Worm (Caenorhabditis elegans) whole organism, late embryonic: ENCODE results near the gene F57G12.2.

Experiments
- C38D4.7 ChIP-seq: fragments of 200-800 bp; sonication (Bioruptor generic); optimal IDR thresholded peaks from 2 replicates; lab custom pipeline; 2018; ENCODE audit warnings: mild to moderate bottlenecking, missing genetic modification characterization, moderate library complexity, missing compliant biosample characterization
- ama-1 ChIP-seq: fragments of 150-350 bp; optimal IDR thresholded peaks from 2 replicates; lab custom pipeline; 2014
- ceh-34 ChIP-seq: sonication (generic microtip); optimal IDR thresholded peaks from 2 replicates; lab custom pipeline; 2016; ENCODE audit warnings: mild to moderate bottlenecking, missing genetic modification characterization, missing compliant biosample characterization
- ceh-6 ChIP-seq: fragments of 200-800 bp; sonication (Bioruptor generic); optimal IDR thresholded peaks from 2 replicates; lab custom pipeline; 2018; ENCODE audit warnings: mild to moderate bottlenecking, missing genetic modification characterization, missing compliant biosample characterization
- ceh-9 ChIP-seq: sonication (generic microtip); optimal IDR thresholded peaks from 2 replicates; lab custom pipeline; 2016; ENCODE audit warnings: mild to moderate bottlenecking, missing genetic modification characterization, inconsistent platforms, missing compliant biosample characterization
- eyg-1 ChIP-seq: sonication (generic microtip); optimal IDR thresholded peaks from 2 replicates; lab custom pipeline; 2016; ENCODE audit warnings: missing genotype, missing genetic modification characterization, missing compliant biosample characterization
- fax-1 ChIP-seq: sonication (generic microtip); optimal IDR thresholded peaks from 2 replicates; lab custom pipeline; 2016; ENCODE audit warnings: missing genotype, missing genetic modification characterization, missing compliant biosample characterization
- fkh-10 ChIP-seq: fragments of 150-350 bp; optimal IDR thresholded peaks from 2 replicates; lab custom pipeline; 2014; ENCODE audit warnings: missing biosample characterization, missing genetic modification reagents, missing genetic modification characterization
- gmeb-2 ChIP-seq: sonication (generic microtip); optimal IDR thresholded peaks from 2 replicates; lab custom pipeline; 2016; ENCODE audit warnings: missing genetic modification characterization, inconsistent platforms, missing compliant biosample characterization
- madf-2 ChIP-seq: sonication (generic microtip); optimal IDR thresholded peaks from 2 replicates; lab custom pipeline; 2017; ENCODE audit warnings: missing genetic modification characterization, missing compliant biosample characterization
- nhr-11 ChIP-seq: fragments of 150-350 bp; optimal IDR thresholded peaks from 2 replicates; lab custom pipeline; 2014; ENCODE audit warnings: missing biosample characterization, missing genetic modification characterization
- pha-4 ChIP-seq: fragments of 150-350 bp; optimal IDR thresholded peaks from 2 replicates; lab custom pipeline; 2018; ENCODE audit warnings: missing biosample characterization, missing genetic modification reagents, missing genetic modification characterization
- ztf-16 ChIP-seq: sonication (generic microtip); optimal IDR thresholded peaks from 2 replicates; lab custom pipeline; 2017; ENCODE audit warnings: missing genetic modification characterization, missing compliant biosample characterization

ce11 chrX:12181606-12182005 is 21.8 kb upstream of the F57G12.2 start:
- TF ChIP-seq madf-2 (tag; lab: Kevin White, UChicago): no peak
- TF ChIP-seq ama-1 (lab: Kevin White, UChicago): no peak
- no peak for TF ChIP-seq C38D4.7
- no peak for TF ChIP-seq nhr-11 (tag; lab: Kevin White, UChicago)
- TF ChIP-seq fkh-10 (GFP tag; lab: Kevin White, UChicago): no peak
- TF ChIP-seq ceh-9: no peak
- TF ChIP-seq eyg-1 (tag; lab: Kevin White, UChicago): no peak
- no peak for TF ChIP-seq pha-4 (tag; lab: Kevin White, UChicago)
- TF ChIP-seq ceh-6 (GFP tag; lab: Kevin White, UChicago): no peak
- TF ChIP-seq gmeb-2 (tag; lab: Kevin White, UChicago): no peak
- no peak for TF ChIP-seq ztf-16 (tag; lab: Kevin White, UChicago)
- no peak for TF ChIP-seq fax-1
- no peak for TF ChIP-seq ceh-34 (tag; lab: Kevin White, UChicago)
